Fruit fly (Drosophila melanogaster) whole organism, prepupa: ENCODE measurements around the gene CG17929.

ENCODE experiments used
- Blimp-1 ChIP-seq: fragments of 200-800 bp; sonication (Bioruptor generic); optimal IDR thresholded peaks from 3 replicates; lab custom pipeline; 2017; ENCODE audit warnings: missing biosample characterization, missing genetic modification characterization, mild to moderate bottlenecking, moderate library complexity, missing genetic modification reagents
- CG10669 ChIP-seq: fragments of 200-800 bp; sonication (Bioruptor generic); optimal IDR thresholded peaks from 3 replicates; lab custom pipeline; 2018; ENCODE audit warnings: missing biosample characterization, mild to moderate bottlenecking, missing genetic modification characterization, moderate library complexity
- CG11762 ChIP-seq: fragments of 200-800 bp; sonication (Bioruptor generic); optimal IDR thresholded peaks from 3 replicates; lab custom pipeline; 2016; ENCODE audit warnings: missing biosample characterization, missing genetic modification characterization; ENCODE audit not compliant: insufficient read depth
- CG15336 ChIP-seq: fragments of 200-800 bp; sonication (Bioruptor generic); IDR thresholded peaks from 2 replicates; pipeline ENCODE4 v1.3.6; 2022; ENCODE audit warnings: missing biosample characterization, missing genetic modification characterization
- CG1621 ChIP-seq: fragments of 200-800 bp; sonication (Bioruptor generic); optimal IDR thresholded peaks from 3 replicates; lab custom pipeline; 2018; ENCODE audit warnings: missing biosample characterization, mild to moderate bottlenecking, missing genetic modification characterization
- CG3032 ChIP-seq: fragments of 200-800 bp; optimal IDR thresholded peaks from 2 replicates; lab custom pipeline; 2019; ENCODE audit warnings: missing biosample characterization, mild to moderate bottlenecking, missing genetic modification characterization, moderate library complexity
- CG31627 ChIP-seq: fragments of 200-800 bp; sonication (Bioruptor generic); optimal IDR thresholded peaks from 3 replicates; lab custom pipeline; 2016; ENCODE audit warnings: missing biosample characterization, missing genetic modification characterization
- CG4318 ChIP-seq: fragments of 200-800 bp; sonication (Bioruptor generic); optimal IDR thresholded peaks from 3 replicates; lab custom pipeline; 2017; ENCODE audit warnings: missing biosample characterization, mild to moderate bottlenecking, missing genetic modification characterization
- CG6276 ChIP-seq: fragments of 200-800 bp; sonication (Bioruptor generic); optimal IDR thresholded peaks from 2 replicates; lab custom pipeline; 2017; ENCODE audit warnings: missing biosample characterization, mild to moderate bottlenecking, missing genetic modification characterization
- CG6854 ChIP-seq: fragments of 200-800 bp; sonication (Bioruptor generic); optimal IDR thresholded peaks from 2 replicates; lab custom pipeline; 2017; ENCODE audit warnings: missing biosample characterization, mild to moderate bottlenecking, missing genetic modification characterization
- CG7368 ChIP-seq: fragments of 200-800 bp; sonication (Bioruptor generic); optimal IDR thresholded peaks from 3 replicates; lab custom pipeline; 2016; ENCODE audit warnings: missing biosample characterization, missing genetic modification characterization
- CG8119 ChIP-seq: fragments of 200-800 bp; sonication (Bioruptor generic); IDR thresholded peaks from 3 replicates; pipeline ENCODE4 v1.3.6; 2022; ENCODE audit warnings: missing biosample characterization, missing genetic modification characterization
- CG9139 ChIP-seq: fragments of 200-800 bp; sonication (Bioruptor generic); optimal IDR thresholded peaks from 3 replicates; lab custom pipeline; 2017; ENCODE audit warnings: missing biosample characterization, mild to moderate bottlenecking, missing genetic modification characterization
- Eip75B ChIP-seq: fragments of 200-800 bp; sonication (Bioruptor generic); optimal IDR thresholded peaks from 3 replicates; lab custom pipeline; 2016; ENCODE audit warnings: missing biosample characterization, missing genetic modification characterization
- Eip78C ChIP-seq: fragments of 200-800 bp; sonication (Bioruptor generic); peaks from one replicate; lab custom pipeline; 2016; ENCODE audit warnings: missing biosample characterization, missing genetic modification characterization
- Eip93F ChIP-seq: fragments of 200-800 bp; sonication (Bioruptor generic); optimal IDR thresholded peaks from 2 replicates; lab custom pipeline; 2016; ENCODE audit warnings: missing biosample characterization, mild to moderate bottlenecking, missing genetic modification characterization
- Ets21C ChIP-seq: fragments of 200-800 bp; sonication (Bioruptor generic); optimal IDR thresholded peaks from 3 replicates; lab custom pipeline; 2016; ENCODE audit warnings: missing biosample characterization, missing genetic modification characterization
- Ets96B ChIP-seq: fragments of 200-800 bp; optimal IDR thresholded peaks from 2 replicates; lab custom pipeline; 2019; ENCODE audit warnings: missing biosample characterization, mild to moderate bottlenecking, missing genetic modification characterization, moderate library complexity
- Gug ChIP-seq: fragments of 200-800 bp; sonication (Bioruptor generic); IDR thresholded peaks from 2 replicates; pipeline ENCODE4 v1.3.6; 2022; ENCODE audit warnings: missing biosample characterization, missing genetic modification characterization
- Hr38 ChIP-seq: sonication (Bioruptor generic); optimal IDR thresholded peaks from 2 replicates; lab custom pipeline; 2016; ENCODE audit warnings: missing biosample characterization, missing genetic modification characterization
- Hr39 ChIP-seq: fragments of 200-800 bp; sonication (Bioruptor generic); optimal IDR thresholded peaks from 2 replicates; lab custom pipeline; 2016; ENCODE audit warnings: missing biosample characterization, missing genetic modification characterization
- Lpt ChIP-seq: fragments of 200-800 bp; sonication (Bioruptor generic); optimal IDR thresholded peaks from 3 replicates; lab custom pipeline; 2016; ENCODE audit warnings: missing biosample characterization, missing genetic modification characterization
- Smox ChIP-seq: fragments of 200-800 bp; sonication (Bioruptor generic); optimal IDR thresholded peaks from 3 replicates; lab custom pipeline; 2016; ENCODE audit warnings: missing biosample characterization, missing genetic modification characterization
- Sox102F ChIP-seq: fragments of 200-800 bp; sonication (Bioruptor generic); optimal IDR thresholded peaks from 2 replicates; lab custom pipeline; 2016; ENCODE audit warnings: missing biosample characterization, mild to moderate bottlenecking, missing genetic modification characterization
- Sox14 ChIP-seq: fragments of 200-800 bp; sonication (Bioruptor generic); optimal IDR thresholded peaks from 3 replicates; lab custom pipeline; 2016; ENCODE audit warnings: missing biosample characterization, missing genetic modification characterization
- Sox15 ChIP-seq: fragments of 200-800 bp; sonication (Bioruptor generic); optimal IDR thresholded peaks from 3 replicates; lab custom pipeline; 2016; ENCODE audit warnings: missing biosample characterization, missing genetic modification characterization
- acj6 ChIP-seq: fragments of 200-800 bp; sonication (Bioruptor generic); optimal IDR thresholded peaks from 3 replicates; lab custom pipeline; 2016; ENCODE audit warnings: missing biosample characterization, missing genetic modification characterization
- dac ChIP-seq: fragments of 200-800 bp; sonication (Bioruptor generic); optimal IDR thresholded peaks from 2 replicates; lab custom pipeline; 2017; ENCODE audit warnings: missing biosample characterization, mild to moderate bottlenecking, missing genetic modification characterization
- dsx ChIP-seq: fragments of 200-800 bp; optimal IDR thresholded peaks from 3 replicates; lab custom pipeline; 2019; ENCODE audit warnings: missing biosample characterization, mild to moderate bottlenecking, missing genetic modification characterization, moderate library complexity; ENCODE audit not compliant: poor library complexity, severe bottlenecking
- eg ChIP-seq: fragments of 200-800 bp; sonication (Bioruptor generic); IDR thresholded peaks from 3 replicates; pipeline ENCODE4 v1.3.6; 2022; ENCODE audit warnings: missing biosample characterization, missing genetic modification characterization
- esn ChIP-seq: fragments of 200-800 bp; sonication (Bioruptor generic); optimal IDR thresholded peaks from 2 replicates; lab custom pipeline; 2016; ENCODE audit warnings: missing biosample characterization, mild to moderate bottlenecking, missing genetic modification characterization, moderate library complexity
- fd85E ChIP-seq: fragments of 200-800 bp; sonication (Bioruptor generic); optimal IDR thresholded peaks from 3 replicates; lab custom pipeline; 2016; ENCODE audit warnings: missing biosample characterization, missing genetic modification characterization
- pdm3 ChIP-seq: fragments of 200-800 bp; sonication (Bioruptor generic); optimal IDR thresholded peaks from 3 replicates; lab custom pipeline; 2016; ENCODE audit warnings: missing biosample characterization, missing genetic modification characterization
- salr ChIP-seq, 2 experiments: fragments of 200-800 bp; sonication (Bioruptor generic); optimal IDR thresholded peaks; 3 replicates each; lab custom pipeline; 2016 to 2018; ENCODE audit warnings: missing biosample characterization in 2 of 2, missing genetic modification characterization in 2 of 2, mild to moderate bottlenecking in 1 of 2
- spab ChIP-seq: fragments of 200-800 bp; sonication (Bioruptor generic); optimal IDR thresholded peaks from 2 replicates; lab custom pipeline; 2017; ENCODE audit warnings: missing biosample characterization, mild to moderate bottlenecking, missing genetic modification characterization, missing genetic modification reagents
- ss ChIP-seq, 2 experiments: fragments of 200-800 bp; sonication (Bioruptor generic); optimal IDR thresholded peaks; 2 replicates in 1 of 2; 3 replicates in 1 of 2; lab custom pipeline; 2017 to 2018; ENCODE audit warnings: mild to moderate bottlenecking in 2 of 2, missing biosample characterization in 2 of 2, missing genetic modification characterization in 2 of 2, moderate library complexity in 1 of 2
- vri ChIP-seq: fragments of 200-800 bp; sonication (Bioruptor generic); optimal IDR thresholded peaks from 3 replicates; lab custom pipeline; 2016; ENCODE audit warnings: missing biosample characterization, mild to moderate bottlenecking, missing genetic modification characterization

The CG17929 gene

dm6 chr3R:16287850-16288249 is 37.4 kb upstream of the CG17929 start:
- TF ChIP-seq CG8119 (GFP tag; lab: Robert Waterston, UW), result 0 out of 3 replicates have a peak, but pooled peaks have one; percentile 18
- peak; percentile 14 for TF ChIP-seq Eip78C (GFP tag; lab: Kevin White, UChicago)
- TF ChIP-seq Ets96B (tag; lab: Kevin White, UChicago), result no peak

dm6 chr3R:16288714-16289291 is 36.5 kb upstream of the CG17929 start:
- TF ChIP-seq Eip78C (GFP tag; lab: Kevin White, UChicago) (peak; percentile 38), Hr38 (GFP tag; lab: Kevin White, UChicago) (no peak), CG15336 (GFP tag; lab: Robert Waterston, UW) (no peak), CG10669 (peak; percentile 12), Sox14 (GFP tag; lab: Kevin White, UChicago) (peak; percentile 56), dsx (GFP tag; lab: Kevin White, UChicago) (peak; percentile 64), ss (GFP tag; optimal IDR thresholded peaks at IDR 0.05; lab: Kevin White, UChicago) (peak in 1 of 2 experiments; percentile 26), pdm3 (GFP tag; lab: Kevin White, UChicago) (no peak)

dm6 chr3R:16290242-16290824 is 35.0 kb upstream of the CG17929 start:
- TF ChIP-seq Eip78C (GFP tag; lab: Kevin White, UChicago) (peak; percentile 51), spab (GFP tag; lab: Kevin White, UChicago) (no peak), Hr38 (GFP tag; lab: Kevin White, UChicago) (no peak), Sox14 (GFP tag; lab: Kevin White, UChicago) (peak; percentile 81), vri (GFP tag; lab: Kevin White, UChicago) (peak; percentile 2)

DNA sequence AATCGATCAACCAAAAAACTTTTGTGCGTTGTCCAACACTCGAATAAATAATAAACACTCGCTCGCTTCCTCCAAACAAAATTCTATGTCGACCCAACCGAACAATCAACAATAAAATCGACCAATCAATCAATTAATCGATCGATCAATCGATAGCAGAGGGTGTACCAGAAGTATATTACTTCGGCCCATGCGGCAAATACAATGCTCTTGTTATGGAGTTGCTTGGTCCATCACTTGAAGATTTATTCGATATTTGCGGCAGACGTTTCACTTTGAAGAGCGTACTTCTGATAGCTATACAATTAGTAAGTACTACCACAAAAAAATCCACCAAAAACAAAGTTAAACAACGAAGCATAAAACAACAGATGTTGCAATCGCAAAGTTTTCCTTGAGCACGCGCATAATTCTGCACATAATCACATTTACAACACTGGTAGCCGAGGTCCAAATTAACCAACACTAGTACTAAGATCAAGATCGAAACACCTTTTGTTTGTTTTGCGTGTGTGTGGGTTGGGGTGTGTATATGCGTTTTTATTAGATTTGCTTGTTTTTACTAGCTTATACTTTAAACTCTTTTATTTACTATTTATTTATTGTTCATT is 29.7 kb upstream of the CG17929 start:
- TF ChIP-seq Smox (GFP tag; lab: Kevin White, UChicago) (no peak), CG1621 (tag; lab: Kevin White, UChicago) (no peak), CG31627 (GFP tag; lab: Kevin White, UChicago) (no peak), ss (GFP tag; optimal IDR thresholded peaks at IDR 0.05; lab: Kevin White, UChicago) (no peak), dac (no peak), fd85E (no peak), Sox15 (no peak), esn (no peak), CG10669 (no peak), dsx (GFP tag; lab: Kevin White, UChicago) (no peak)
- TF ChIP-seq, all 60 proteins: peak for 0

DNA sequence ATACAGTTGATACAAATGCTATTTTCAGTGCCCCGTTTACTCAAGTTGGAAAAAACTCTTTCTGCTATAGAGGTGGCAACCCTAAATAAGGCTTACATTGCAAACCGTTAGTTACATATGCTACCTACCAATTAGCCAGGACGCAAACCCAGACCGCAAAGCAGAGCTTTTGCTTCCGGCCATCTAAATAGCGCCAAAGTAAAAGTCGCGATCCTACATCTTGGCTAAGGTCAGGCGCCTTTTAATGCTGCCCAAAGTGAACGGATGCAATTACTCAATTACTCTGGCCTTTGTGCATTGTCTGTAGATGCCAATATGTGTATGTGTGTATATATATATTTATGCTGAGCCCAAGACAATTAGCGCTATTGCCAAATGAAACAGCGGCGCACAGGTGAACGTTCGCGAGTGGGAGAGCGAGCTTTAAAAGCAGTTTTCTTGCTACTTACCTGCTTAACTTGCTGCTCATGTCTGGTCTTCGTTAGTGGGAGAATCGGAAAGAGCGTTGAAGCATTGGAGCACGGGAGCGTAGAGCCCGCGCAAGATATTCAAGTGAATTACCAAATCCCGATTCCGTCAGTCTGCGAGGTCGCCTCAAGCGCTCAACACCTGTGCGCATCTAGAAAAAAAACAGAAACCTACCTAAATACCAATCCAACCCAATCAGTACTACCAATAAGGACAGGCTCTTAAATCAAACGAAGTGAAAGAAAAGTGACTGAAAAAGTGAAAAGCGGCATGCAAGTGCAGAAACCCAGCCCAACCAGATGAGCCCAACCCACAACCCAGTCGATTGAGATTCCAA is 19.9 kb upstream of the CG17929 start, which contains the start of gene Zip89B:
TSS of gene Zip89B (plus strand) at position 574 of the 805 bp plus-strand sequence.
- TF ChIP-seq pdm3 (GFP tag; lab: Kevin White, UChicago) (no peak), vri (GFP tag; lab: Kevin White, UChicago) (peak; percentile 73), esn (peak; percentile 23), salr (GFP tag; optimal IDR thresholded peaks at IDR 0.05; lab: Kevin White, UChicago) (no peak), CG9139 (GFP tag; lab: Kevin White, UChicago) (no peak), dac (no peak), Ets21C (GFP tag; lab: Kevin White, UChicago) (no peak), Hr39 (GFP tag; lab: Kevin White, UChicago) (no peak), CG11762 (GFP tag; lab: Kevin White, UChicago) (no peak), Eip78C (GFP tag; lab: Kevin White, UChicago) (peak; percentile 69), Sox102F (GFP tag; lab: Kevin White, UChicago) (no peak), CG4318 (GFP tag; lab: Kevin White, UChicago) (no peak), Gug (GFP tag; lab: Robert Waterston, UW) (no peak), Lpt (GFP tag; lab: Kevin White, UChicago) (peak; percentile 3), CG7368 (GFP tag; lab: Kevin White, UChicago) (no peak), eg (GFP tag; lab: Robert Waterston, UW) (no peak), CG6276 (GFP tag; lab: Kevin White, UChicago) (no peak), CG6854 (GFP tag; lab: Kevin White, UChicago) (peak; percentile 75), acj6 (no peak), Eip93F (GFP tag; lab: Kevin White, UChicago) (peak; percentile 38), Blimp-1 (GFP tag; lab: Kevin White, UChicago) (peak; percentile 51), CG3032 (tag; lab: Kevin White, UChicago) (no peak), CG1621 (tag; lab: Kevin White, UChicago) (peak; percentile 17), dsx (GFP tag; lab: Kevin White, UChicago) (peak; percentile 64), Eip75B (GFP tag; lab: Kevin White, UChicago) (no peak)
